Worm (Caenorhabditis elegans) whole organism, L4 larva: ENCODE results near the gene F49F1.15.
A peak's percentile ranks its signal among the peaks of the same experiment; 100 is the strongest.

Experiments
- F26F4.8 ChIP-seq: fragments of 200-800 bp; sonication (Bioruptor generic); conservative IDR thresholded peaks from 2 replicates; pipeline ENCODE4 v1.3.6; 2022; ENCODE audit warnings: missing genetic modification characterization, missing compliant biosample characterization
- F44E2.7 ChIP-seq: fragments of 200-800 bp; sonication (Bioruptor generic); IDR thresholded peaks from 2 replicates; pipeline ENCODE4 v2.1.2; 2022; ENCODE audit warnings: missing genetic modification characterization, missing compliant biosample characterization
- F49E8.2 ChIP-seq: sonication (generic microtip); optimal IDR thresholded peaks from 2 replicates; lab custom pipeline; 2016; ENCODE audit warnings: missing compliant biosample characterization, mild to moderate bottlenecking, missing genetic modification characterization, borderline replicate concordance
- T26A8.4 ChIP-seq: fragments of 200-800 bp; sonication (Bioruptor generic); IDR thresholded peaks from 2 replicates; pipeline ENCODE4 v1.3.6; 2022; ENCODE audit warnings: missing genetic modification characterization, missing compliant biosample characterization
- Y75B8A.6 ChIP-seq: fragments of 200-800 bp; sonication (Bioruptor generic); IDR thresholded peaks from 2 replicates; pipeline ENCODE4 v1.3.6; 2022; ENCODE audit warnings: missing genetic modification reagents, missing genetic modification characterization, missing compliant biosample characterization
- ZK337.2 ChIP-seq: fragments of 200-800 bp; sonication (Bioruptor generic); IDR thresholded peaks from 2 replicates; pipeline ENCODE4 v1.3.6; 2022; ENCODE audit warnings: missing genetic modification reagents, missing genetic modification characterization, missing compliant biosample characterization
- aha-1 ChIP-seq: fragments of 150-350 bp; peaks from one replicate; lab custom pipeline; 2014; ENCODE audit warnings: missing biosample characterization, missing genetic modification characterization
- ama-1 ChIP-seq: fragments of 150-350 bp; optimal IDR thresholded peaks from 2 replicates; lab custom pipeline; 2014; ENCODE audit warnings: inconsistent platforms, mixed read lengths
- attf-4 ChIP-seq: sonication (generic microtip); optimal IDR thresholded peaks from 3 replicates; lab custom pipeline; 2017; ENCODE audit warnings: missing biosample characterization, missing genetic modification characterization
- ceh-20 ChIP-seq: fragments of 200-800 bp; sonication (Bioruptor generic); IDR thresholded peaks from 2 replicates; pipeline ENCODE4 v1.3.6; 2022; ENCODE audit warnings: missing genetic modification reagents, missing genetic modification characterization, missing compliant biosample characterization
- ceh-28 ChIP-seq: fragments of 150-350 bp; optimal IDR thresholded peaks from 2 replicates; lab custom pipeline; 2014; ENCODE audit warnings: missing biosample characterization, missing genetic modification reagents, missing genetic modification characterization
- ceh-32 ChIP-seq: sonication (generic microtip); optimal IDR thresholded peaks from 2 replicates; lab custom pipeline; 2016; ENCODE audit warnings: mild to moderate bottlenecking, missing genetic modification characterization, missing compliant biosample characterization; ENCODE audit not compliant: poor library complexity
- ces-1 ChIP-seq: fragments of 150-350 bp; sonication (generic microtip); optimal IDR thresholded peaks from 4 replicates; lab custom pipeline; 2014; ENCODE audit warnings: missing biosample characterization, missing genetic modification reagents, missing genetic modification characterization
- ctbp-1 ChIP-seq: fragments of 200-800 bp; sonication (Bioruptor generic); IDR thresholded peaks from 2 replicates; pipeline ENCODE4 v1.3.6; 2022; ENCODE audit warnings: missing genetic modification reagents, missing genetic modification characterization, missing compliant biosample characterization
- daf-16 ChIP-seq, 3 experiments: sonication (generic microtip); optimal IDR thresholded peaks; 2 replicates each; lab custom pipeline; 2016 to 2017; ENCODE audit warnings: missing genetic modification characterization in 3 of 3, missing genetic modification reagents in 3 of 3, mild to moderate bottlenecking in 2 of 3, missing compliant biosample characterization in 2 of 3, missing biosample characterization in 1 of 3, moderate library complexity in 1 of 3
- dmd-6 ChIP-seq: fragments of 200-800 bp; sonication (Bioruptor generic); IDR thresholded peaks from 2 replicates; pipeline ENCODE4 v1.3.6; 2022; ENCODE audit warnings: missing genetic modification reagents, missing genetic modification characterization, missing compliant biosample characterization
- duxl-1 ChIP-seq: sonication (generic microtip); optimal IDR thresholded peaks from 2 replicates; lab custom pipeline; 2016; ENCODE audit warnings: mild to moderate bottlenecking, missing genetic modification characterization, moderate library complexity, missing compliant biosample characterization; ENCODE audit not compliant: poor library complexity
- egl-43 ChIP-seq: fragments of 200-800 bp; sonication (Bioruptor generic); IDR thresholded peaks from 2 replicates; pipeline ENCODE4 v1.3.6; 2022; ENCODE audit warnings: missing genetic modification reagents, missing genetic modification characterization, missing compliant biosample characterization
- fos-1 ChIP-seq: fragments of 150-350 bp; optimal IDR thresholded peaks from 2 replicates; lab custom pipeline; 2014; ENCODE audit warnings: missing biosample characterization, missing genetic modification characterization
- hif-1 ChIP-seq, 2 experiments: sonication (generic microtip); optimal IDR thresholded peaks; 2 replicates each; lab custom pipeline; 2016 to 2017; ENCODE audit warnings: missing compliant biosample characterization in 2 of 2, missing genetic modification characterization in 2 of 2, missing genetic modification reagents in 2 of 2, missing genotype in 2 of 2, mild to moderate bottlenecking in 1 of 2
- hlh-11 ChIP-seq: fragments of 200-800 bp; sonication (Bioruptor generic); optimal IDR thresholded peaks from 2 replicates; lab custom pipeline; 2018; ENCODE audit warnings: mild to moderate bottlenecking, missing genetic modification characterization, missing compliant biosample characterization
- hlh-30 ChIP-seq: sonication (generic microtip); optimal IDR thresholded peaks from 2 replicates; lab custom pipeline; 2017; ENCODE audit warnings: antibody characterized with exemption, mild to moderate bottlenecking, missing genetic modification characterization, missing compliant biosample characterization; ENCODE audit not compliant: insufficient read depth
- hmg-1.1 ChIP-seq: fragments of 200-800 bp; sonication (Bioruptor generic); IDR thresholded peaks from 2 replicates; pipeline ENCODE4 v1.3.6; 2022; ENCODE audit warnings: missing genetic modification reagents, missing genetic modification characterization, missing compliant biosample characterization
- jun-1 ChIP-seq: fragments of 150-350 bp; optimal IDR thresholded peaks from 2 replicates; lab custom pipeline; 2014; ENCODE audit warnings: missing biosample characterization, missing genetic modification reagents, missing genetic modification characterization
- lin-1 ChIP-seq: fragments of 200-800 bp; sonication (Bioruptor generic); IDR thresholded peaks from 2 replicates; pipeline ENCODE4 v1.3.6; 2022; ENCODE audit warnings: missing genetic modification reagents, missing genetic modification characterization, missing compliant biosample characterization
- lin-38 ChIP-seq: fragments of 200-800 bp; sonication (Bioruptor generic); IDR thresholded peaks from 2 replicates; pipeline ENCODE4 v1.3.6; 2022; ENCODE audit warnings: missing genetic modification reagents, missing genetic modification characterization, missing compliant biosample characterization
- lin-39 ChIP-seq: fragments of 150-350 bp; optimal IDR thresholded peaks from 2 replicates; lab custom pipeline; 2014; ENCODE audit warnings: missing biosample characterization, missing genetic modification reagents, missing genetic modification characterization
- lir-3 ChIP-seq: sonication (generic microtip); optimal IDR thresholded peaks from 2 replicates; lab custom pipeline; 2016; ENCODE audit warnings: mild to moderate bottlenecking, missing genetic modification characterization, missing compliant biosample characterization
- lsy-2 ChIP-seq, 2 experiments: fragments of 150-350 bp in 1 of 2; sonication (generic microtip) in 1 of 2; optimal IDR thresholded peaks; 2 replicates each; lab custom pipeline; 2014 to 2017; ENCODE audit warnings: missing biosample characterization in 2 of 2, missing genetic modification characterization in 2 of 2
- mdt-29 ChIP-seq: fragments of 200-800 bp; sonication (Bioruptor generic); IDR thresholded peaks from 2 replicates; pipeline ENCODE4 v1.3.6; 2022; ENCODE audit warnings: missing genetic modification reagents, missing genetic modification characterization, missing compliant biosample characterization
- mes-2 ChIP-seq: sonication (generic microtip); optimal IDR thresholded peaks from 2 replicates; lab custom pipeline; 2016; ENCODE audit warnings: missing genotype, mild to moderate bottlenecking, missing genetic modification characterization, missing compliant biosample characterization; ENCODE audit not compliant: poor library complexity, severe bottlenecking
- mxl-2 ChIP-seq: fragments of 200-800 bp; sonication (Bioruptor generic); conservative IDR thresholded peaks from 2 replicates; pipeline ENCODE4 v1.3.6; 2022; ENCODE audit warnings: missing genetic modification reagents, missing genetic modification characterization, missing compliant biosample characterization
- mxl-3 ChIP-seq: fragments of 200-800 bp; sonication (Bioruptor generic); optimal IDR thresholded peaks from 2 replicates; lab custom pipeline; 2018; ENCODE audit warnings: mild to moderate bottlenecking, missing genetic modification characterization, missing compliant biosample characterization
- nhr-10 ChIP-seq: fragments of 150-350 bp; optimal IDR thresholded peaks from 2 replicates; lab custom pipeline; 2014; ENCODE audit warnings: missing biosample characterization, missing genetic modification characterization
- nhr-237 ChIP-seq: sonication (generic microtip); optimal IDR thresholded peaks from 2 replicates; lab custom pipeline; 2017; ENCODE audit warnings: missing biosample characterization, missing genetic modification characterization
- nhr-28 ChIP-seq: fragments of 150-350 bp; optimal IDR thresholded peaks from 2 replicates; lab custom pipeline; 2014; ENCODE audit warnings: missing biosample characterization, missing genetic modification characterization
- nhr-48 ChIP-seq: sonication (generic microtip); optimal IDR thresholded peaks from 2 replicates; lab custom pipeline; 2016; ENCODE audit warnings: mild to moderate bottlenecking, missing genetic modification characterization, missing compliant biosample characterization
- nhr-77 ChIP-seq: fragments of 150-350 bp; optimal IDR thresholded peaks from 2 replicates; lab custom pipeline; 2014; ENCODE audit warnings: missing biosample characterization, missing genetic modification characterization
- pha-4 ChIP-seq, 2 experiments: fragments of 150-350 bp in 1 of 2; fragments of 200-800 bp in 1 of 2; sonication (Bioruptor generic) in 1 of 2; IDR thresholded peaks in 1 of 2; optimal IDR thresholded peaks in 1 of 2; 2 replicates each; pipeline versions ENCODE4 v1.3.6 to Lab custom; 2014 to 2022; ENCODE audit warnings: missing genetic modification characterization in 2 of 2, missing genetic modification reagents in 2 of 2, missing biosample characterization in 1 of 2, missing compliant biosample characterization in 1 of 2
- rbr-2 ChIP-seq: sonication (generic microtip); optimal IDR thresholded peaks from 2 replicates; lab custom pipeline; 2016; ENCODE audit warnings: missing genotype, missing genetic modification characterization, missing compliant biosample characterization
- skn-1 ChIP-seq: fragments of 150-350 bp; optimal IDR thresholded peaks from 2 replicates; lab custom pipeline; 2014; ENCODE audit warnings: missing biosample characterization, missing genetic modification characterization
- snpc-1.2 ChIP-seq: fragments of 200-800 bp; sonication (Bioruptor generic); IDR thresholded peaks from 2 replicates; pipeline ENCODE4 v1.3.6; 2022; ENCODE audit warnings: missing genetic modification reagents, missing genetic modification characterization, missing compliant biosample characterization
- tag-97 ChIP-seq: fragments of 200-800 bp; sonication (Bioruptor generic); IDR thresholded peaks from 2 replicates; pipeline ENCODE4 v1.3.6; 2022; ENCODE audit warnings: missing genetic modification characterization, missing compliant biosample characterization
- tra-1 ChIP-seq: fragments of 200-800 bp; sonication (Bioruptor generic); IDR thresholded peaks from 2 replicates; pipeline ENCODE4 v1.3.6; 2022; ENCODE audit warnings: missing genetic modification reagents, missing genetic modification characterization, missing compliant biosample characterization
- unc-62 ChIP-seq, 3 experiments: fragments of 150-350 bp in 1 of 3; sonication (generic microtip); optimal IDR thresholded peaks in 2 of 3; peaks in 1 of 3; 1 replicate in 1 of 3; 2 replicates in 2 of 3; lab custom pipeline; 2014 to 2017; ENCODE audit warnings: missing biosample characterization in 3 of 3, missing genetic modification characterization in 3 of 3, missing genetic modification reagents in 3 of 3, missing genotype in 1 of 3
- zfp-3 ChIP-seq: fragments of 200-800 bp; sonication (Bioruptor generic); conservative IDR thresholded peaks from 2 replicates; pipeline ENCODE4 v1.3.6; 2022; ENCODE audit warnings: missing genetic modification reagents, missing genetic modification characterization, missing compliant biosample characterization

Gene F49F1.15

DNA sequence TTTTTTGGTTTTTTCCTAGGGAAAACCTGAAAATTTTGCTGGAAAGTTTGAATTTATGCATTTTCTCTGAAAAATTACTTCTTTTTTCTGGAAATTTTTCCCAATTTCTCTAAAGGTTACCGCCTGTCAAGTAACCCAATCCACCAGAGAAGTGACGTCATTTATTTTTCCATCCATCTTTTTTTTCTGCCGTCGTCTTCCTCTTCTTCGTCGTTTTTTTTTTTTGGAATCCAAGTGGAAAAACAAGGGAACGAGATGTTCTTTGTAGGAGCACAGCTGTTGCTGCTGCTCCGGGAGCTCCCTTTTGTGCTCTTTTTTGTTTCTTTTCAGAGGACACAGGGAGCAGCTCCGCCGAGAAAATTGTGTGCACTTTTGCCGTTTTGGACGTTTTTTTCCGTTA is 20.1 kb downstream of the F49F1.15 start:
- no peak for TF ChIP-seq mxl-3 (GFP tag; lab: Kevin White, UChicago)
- no peak for TF ChIP-seq dmd-6 (GFP tag; lab: Robert Waterston, UW)
- TF ChIP-seq unc-62 (GFP tag; optimal IDR thresholded peaks at IDR 0.05 in 1 of 2; lab: Kevin White, UChicago), result no peak
- no peak for TF ChIP-seq unc-62 (tag; optimal IDR thresholded peaks at IDR 0.05; lab: Kevin White, UChicago)
- TF ChIP-seq mes-2 (tag; lab: Kevin White, UChicago), result peak; percentile 1
- 0 out of 2 replicates have a peak, but pooled peaks have one; percentile 20 for TF ChIP-seq ceh-20 (GFP tag; lab: Robert Waterston, UW)
- peak; percentile 16 for TF ChIP-seq hlh-11 (tag; lab: Kevin White, UChicago)
- TF ChIP-seq lsy-2 (tag; optimal IDR thresholded peaks at IDR 0.05; lab: Kevin White, UChicago), result peak in 1 of 2 experiments; percentile 12
- no peak for TF ChIP-seq lin-38 (GFP tag; lab: Robert Waterston, UW)
- TF ChIP-seq daf-16 (GFP tag; optimal IDR thresholded peaks at IDR 0.05; lab: Kevin White, UChicago), result peak in 1 of 2 experiments; percentile 69
- TF ChIP-seq daf-16 (tag; optimal IDR thresholded peaks at IDR 0.05; lab: Kevin White, UChicago), result no peak
- TF ChIP-seq aha-1 (tag; lab: Kevin White, UChicago), result peak; percentile 86
- TF ChIP-seq skn-1 (tag; lab: Kevin White, UChicago), result no peak
- TF ChIP-seq hif-1 (tag; optimal IDR thresholded peaks at IDR 0.05; lab: Kevin White, UChicago), result no peak
- TF ChIP-seq, all 104 proteins: peak for 6

- peak; percentile 56 for TF ChIP-seq nhr-28 (tag; lab: Kevin White, UChicago)
- TF ChIP-seq jun-1, result no peak
- TF ChIP-seq pha-4 (GFP tag; IDR thresholded peaks at IDR 0.05; lab: Robert Waterston, UW), result peak; percentile 72
- TF ChIP-seq pha-4 (tag; optimal IDR thresholded peaks at IDR 0.05; lab: Kevin White, UChicago), result no peak
- peak; percentile 72 for TF ChIP-seq mes-2 (tag; lab: Kevin White, UChicago)
- TF ChIP-seq tag-97, result no peak
- TF ChIP-seq Y75B8A.6 (GFP tag; lab: Robert Waterston, UW), result no peak
- TF ChIP-seq nhr-237 (tag; lab: Kevin White, UChicago), result no peak
- no peak for TF ChIP-seq mdt-29 (GFP tag; lab: Robert Waterston, UW)
- no peak for TF ChIP-seq ZK337.2 (GFP tag; lab: Robert Waterston, UW)
- TF ChIP-seq aha-1 (tag; lab: Kevin White, UChicago), result peak; percentile 94
- TF ChIP-seq mxl-2 (GFP tag; lab: Robert Waterston, UW), result no peak
- TF ChIP-seq snpc-1.2 (GFP tag; lab: Robert Waterston, UW), result no peak
- peak; percentile 79 for TF ChIP-seq rbr-2 (tag; lab: Kevin White, UChicago)
- peak; percentile 92 for TF ChIP-seq hmg-1.1 (GFP tag; lab: Robert Waterston, UW)
- no peak for TF ChIP-seq fos-1 (tag; lab: Kevin White, UChicago)
- TF ChIP-seq tra-1, result peak; percentile 62; the same call in 1 of the 2 replicates
- TF ChIP-seq zfp-3 (GFP tag; lab: Robert Waterston, UW), result no peak
- no peak for TF ChIP-seq ces-1
- TF ChIP-seq attf-4 (tag; lab: Kevin White, UChicago), result no peak
- TF ChIP-seq F49E8.2 (tag; lab: Kevin White, UChicago), result no peak
- TF ChIP-seq nhr-48 (tag; lab: Kevin White, UChicago), result peak; percentile 68
- no peak for TF ChIP-seq lin-39
- TF ChIP-seq ctbp-1 (GFP tag; lab: Robert Waterston, UW), result peak; percentile 70; the same call in 1 of the 2 replicates
- peak; percentile 62 for TF ChIP-seq ceh-28 (tag; lab: Kevin White, UChicago)
- no peak for TF ChIP-seq lir-3 (tag; lab: Kevin White, UChicago)
- TF ChIP-seq daf-16 (GFP tag; optimal IDR thresholded peaks at IDR 0.05; lab: Kevin White, UChicago), result peak in 1 of 2 experiments; percentile 28
- TF ChIP-seq daf-16 (tag; optimal IDR thresholded peaks at IDR 0.05; lab: Kevin White, UChicago), result peak; percentile 54
- TF ChIP-seq nhr-10, result no peak
- TF ChIP-seq T26A8.4 (GFP tag; lab: Robert Waterston, UW), result peak; percentile 53; the same call in 1 of the 2 replicates
- peak; percentile 12 for TF ChIP-seq nhr-77 (tag; lab: Kevin White, UChicago)
- TF ChIP-seq F26F4.8, result no peak
- peak; percentile 46; the same call in 1 of the 2 replicates for TF ChIP-seq egl-43
- TF ChIP-seq ama-1 (lab: Kevin White, UChicago), result peak; percentile 17
- TF ChIP-seq dmd-6 (GFP tag; lab: Robert Waterston, UW), result peak; percentile 75
- no peak for TF ChIP-seq ceh-32 (tag; lab: Kevin White, UChicago)
- peak; percentile 64 for TF ChIP-seq hlh-30 (tag; lab: Kevin White, UChicago)
- peak; percentile 57 for TF ChIP-seq duxl-1 (tag; lab: Kevin White, UChicago)
- peak; percentile 55 for TF ChIP-seq lin-38 (GFP tag; lab: Robert Waterston, UW)
- TF ChIP-seq lin-1 (GFP tag; lab: Robert Waterston, UW), result no peak
- TF ChIP-seq F44E2.7 (GFP tag; lab: Robert Waterston, UW), result no peak
These were observed 21.3 kb downstream of the F49F1.15 start for ce11 chrIV:4093087-4093486.
